Worm (Caenorhabditis elegans): ENCODE measurements around the gene Y51A2D.18.
"Not testable (repeated sequence)": the region's sequence is repeated elsewhere in the genome, so short reads cannot be mapped to it uniquely, and the experiment has no call there.

Gene Y51A2D.18

DNA sequence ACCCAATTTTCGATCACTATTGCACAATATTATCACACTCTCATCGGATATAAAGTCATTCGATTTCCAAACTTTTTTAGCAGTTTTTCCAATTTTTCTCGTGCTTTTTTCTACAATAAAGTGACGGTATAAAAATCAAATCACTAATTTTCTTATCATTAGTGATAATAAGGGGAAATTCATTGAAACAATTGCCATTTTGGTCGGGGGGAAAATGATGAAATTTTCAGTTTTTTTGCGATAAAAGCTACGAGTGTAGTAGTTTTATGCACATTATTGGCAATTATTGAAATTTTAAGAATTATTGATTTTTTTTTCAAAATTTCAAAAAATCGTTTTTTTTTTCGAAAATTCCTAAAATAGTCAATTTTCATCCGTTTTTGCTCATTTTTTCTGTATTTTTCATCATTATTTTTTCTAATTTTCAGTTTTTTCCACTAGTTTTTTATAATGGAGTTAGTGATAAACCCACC, 24.7 kb downstream of the Y51A2D.18 start, which contains the start of gene ZK228.4:
TSS of gene ZK228.4 (plus strand) at position 423 of the 473 bp plus-strand sequence.
- TF ChIP-seq fos-1 (tag; optimal IDR thresholded peaks at IDR 0.05) (peak; percentile 63), C34F6.9 (tag; optimal IDR thresholded peaks at IDR 0.05) (no peak), Y55F3AM.14 (GFP tag; optimal IDR thresholded peaks at IDR 0.05) (no peak), snpc-4 (tag; optimal IDR thresholded peaks at IDR 0.05) (no peak), gmeb-1 (tag; optimal IDR thresholded peaks at IDR 0.05) (peak; percentile 9), mbf-1 (tag; optimal IDR thresholded peaks at IDR 0.05) (no peak)

DNA sequence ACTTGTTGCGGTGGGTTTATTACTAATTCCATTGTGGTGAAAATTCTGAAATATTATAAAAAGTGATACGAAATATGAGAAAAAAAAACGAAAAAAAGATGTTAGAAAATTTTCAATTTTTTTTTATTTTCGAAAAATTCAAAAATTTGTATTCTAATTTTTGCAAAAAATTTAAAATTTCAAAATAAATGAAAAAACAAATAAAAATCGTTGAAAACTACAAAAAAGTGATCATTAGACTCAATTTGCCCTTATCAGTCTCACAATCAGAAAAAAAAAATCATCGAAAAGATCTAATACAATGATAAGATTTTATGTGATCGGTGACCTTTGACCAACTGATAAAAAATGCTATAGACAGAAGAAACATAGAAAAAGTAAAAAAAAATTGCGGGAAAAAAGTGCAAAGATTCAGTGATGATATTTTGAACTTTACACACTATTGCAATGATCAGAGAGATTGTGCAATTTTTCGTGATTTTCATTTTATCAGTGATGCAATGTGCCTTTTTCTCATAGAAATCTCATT, 25.8 kb downstream of the Y51A2D.18 start, which contains the start of gene ZK228.3:
TSS of gene ZK228.3 (minus strand) at position 51 of the 529 bp plus-strand sequence.
- TF ChIP-seq crh-2 (tag; optimal IDR thresholded peaks at IDR 0.05): no peak
- TF ChIP-seq sma-9 (GFP tag; optimal IDR thresholded peaks at IDR 0.05): peak; percentile 53
- TF ChIP-seq sma-9 (tag; optimal IDR thresholded peaks at IDR 0.05): no peak
- TF ChIP-seq ceh-16 (tag; optimal IDR thresholded peaks at IDR 0.05): no peak
- no peak for TF ChIP-seq C34F6.9 (tag; optimal IDR thresholded peaks at IDR 0.05)
- peak; percentile 13 for TF ChIP-seq gmeb-1 (tag; optimal IDR thresholded peaks at IDR 0.05)
- TF ChIP-seq sma-3 (GFP tag; optimal IDR thresholded peaks at IDR 0.05): no peak
- peak; percentile 8 for TF ChIP-seq blmp-1 (tag; optimal IDR thresholded peaks at IDR 0.05; ENCODE audit: insufficient read depth)
- TF ChIP-seq alr-1 (tag; optimal IDR thresholded peaks at IDR 0.05): no peak
- peak; percentile 86 for TF ChIP-seq fos-1 (tag; optimal IDR thresholded peaks at IDR 0.05)

DNA sequence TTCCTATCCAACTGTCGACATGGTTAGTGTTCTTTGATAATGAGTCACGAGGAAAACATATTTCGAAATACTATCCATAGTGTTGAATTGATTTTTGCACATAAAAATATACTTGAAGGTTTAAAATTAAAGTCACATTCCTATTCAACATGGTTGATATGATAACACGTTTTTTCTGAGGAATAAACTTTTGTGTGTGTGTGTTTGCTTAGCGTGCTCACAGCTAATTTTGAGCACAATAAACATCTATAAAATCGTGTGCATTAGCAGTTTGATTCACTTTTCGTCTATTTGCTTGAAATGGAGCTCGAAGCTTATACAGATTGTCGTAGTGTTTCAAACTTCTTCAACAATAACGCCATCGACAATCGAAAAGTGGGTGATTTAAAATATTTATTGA, 30.5 kb downstream of the Y51A2D.18 start, which contains the start of gene ZK228.10:
TSS of gene ZK228.10 (plus strand) at position 301 of the 400 bp plus-strand sequence.
- TF ChIP-seq gmeb-1 (tag; optimal IDR thresholded peaks at IDR 0.05): no peak
- TF ChIP-seq skn-1 (tag; optimal IDR thresholded peaks at IDR 0.05): no peak
- TF ChIP-seq unc-62 (GFP tag; optimal IDR thresholded peaks at IDR 0.05): no peak
- no peak for TF ChIP-seq fos-1 (tag; optimal IDR thresholded peaks at IDR 0.05)
- no peak for TF ChIP-seq nhr-129 (tag; optimal IDR thresholded peaks at IDR 0.05)
- TF ChIP-seq ceh-16 (tag; optimal IDR thresholded peaks at IDR 0.05): no peak
- TF ChIP-seq blmp-1 (tag; optimal IDR thresholded peaks at IDR 0.05; ENCODE audit: insufficient read depth): no peak

DNA sequence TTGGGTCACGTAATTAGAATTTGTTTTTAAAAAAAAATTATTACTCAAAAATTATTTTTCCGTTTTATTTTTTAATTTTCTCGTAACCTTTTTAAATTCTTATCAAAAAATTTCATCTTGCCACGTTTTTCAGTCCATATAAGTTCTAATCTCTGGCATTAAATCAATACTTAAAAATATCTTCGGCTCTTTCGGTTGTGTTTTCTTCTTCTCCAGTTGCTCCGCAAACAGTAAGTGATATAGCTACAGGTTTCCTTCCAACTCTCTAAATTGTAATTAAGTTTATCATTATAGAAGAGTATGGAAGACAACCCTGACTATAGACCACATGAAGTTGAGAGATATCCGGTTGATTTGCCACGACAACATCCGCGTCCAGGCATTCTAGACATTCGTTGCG, 42.9 kb downstream of the Y51A2D.18 start, which contains the start of gene ZK228.1:
TSS of gene ZK228.1 (plus strand) at position 301 of the 400 bp plus-strand sequence.
- no peak for TF ChIP-seq sma-9 (GFP tag; optimal IDR thresholded peaks at IDR 0.05)
- no peak for TF ChIP-seq sma-9 (tag; optimal IDR thresholded peaks at IDR 0.05)
- TF ChIP-seq mdl-1 (tag; optimal IDR thresholded peaks at IDR 0.05): no peak
- no peak for TF ChIP-seq sma-3 (GFP tag; optimal IDR thresholded peaks at IDR 0.05)
- no peak for TF ChIP-seq ama-1 (optimal IDR thresholded peaks at IDR 0.05)
- no peak for TF ChIP-seq unc-55 (GFP tag; optimal IDR thresholded peaks at IDR 0.05)
- TF ChIP-seq aly-2 (tag; optimal IDR thresholded peaks at IDR 0.05): no peak
- TF ChIP-seq nhr-10 (tag; optimal IDR thresholded peaks at IDR 0.05): no peak
- TF ChIP-seq nhr-237 (tag; optimal IDR thresholded peaks at IDR 0.05): no peak

DNA sequence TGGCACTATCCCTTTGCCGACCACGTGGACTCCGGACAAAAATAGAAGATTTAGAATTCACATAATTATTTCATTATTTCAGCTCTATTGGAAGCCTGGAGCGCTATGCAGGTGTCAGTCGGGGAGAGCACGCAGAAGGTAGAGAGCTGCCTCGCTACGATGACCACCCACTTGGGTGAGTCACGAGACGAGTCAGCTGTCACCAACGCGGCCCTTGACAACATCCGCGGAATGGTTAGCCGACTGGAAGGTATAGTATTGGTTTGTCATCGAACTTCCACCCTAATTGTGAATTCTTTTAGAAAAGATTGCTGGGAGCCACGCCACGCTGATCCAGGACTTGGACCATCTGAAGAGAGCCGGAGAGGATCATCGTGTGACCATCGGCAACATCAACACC, 47.6 kb downstream of the Y51A2D.18 start, which contains the start of gene ZK262.9:
TSS of gene ZK262.9 (plus strand) at position 301 of the 400 bp plus-strand sequence.
- TF ChIP-seq mab-5, mdl-1, dmd-4 (tag; optimal IDR thresholded peaks at IDR 0.05): not testable (repeated sequence)

DNA sequence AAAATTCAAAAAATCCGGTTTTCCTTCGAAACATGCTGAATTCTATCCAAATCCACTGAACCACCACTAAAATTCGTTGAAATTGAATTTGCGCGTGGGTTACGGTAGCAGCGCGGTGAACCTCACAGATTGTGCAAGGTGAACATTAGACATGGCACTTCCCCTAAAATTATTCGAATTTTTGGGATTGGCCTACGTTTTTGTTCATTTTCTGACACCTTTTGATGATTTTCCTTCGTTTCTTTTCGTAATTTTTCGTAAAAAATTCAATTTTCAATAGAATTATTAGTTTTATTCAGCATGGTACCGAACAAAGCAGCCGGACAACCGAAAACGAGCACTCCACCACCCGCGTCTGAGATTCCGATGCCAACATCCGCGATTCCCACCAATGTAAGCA, 49.0 kb downstream of the Y51A2D.18 start, which contains the start of gene ZK262.8:
TSS of gene ZK262.8 (plus strand) at position 301 of the 400 bp plus-strand sequence.
- TF ChIP-seq ceh-82 (tag; optimal IDR thresholded peaks at IDR 0.05) (no peak), nhr-11 (tag; optimal IDR thresholded peaks at IDR 0.05) (no peak), nhr-10 (tag; optimal IDR thresholded peaks at IDR 0.05) (no peak), lsy-2 (tag; optimal IDR thresholded peaks at IDR 0.05) (no peak), ztf-11 (tag; optimal IDR thresholded peaks at IDR 0.05) (no peak), egl-27 (tag; optimal IDR thresholded peaks at IDR 0.05) (no peak), unc-62 (GFP tag; optimal IDR thresholded peaks at IDR 0.05) (no peak), ztf-1 (GFP tag; conservative IDR thresholded peaks at IDR 0.05) (no peak)

Measured in whole organism, L2 larva.